Worm (Caenorhabditis elegans) whole organism, young adult: ENCODE results near the gene nmt-1.

ENCODE experiments used
- B0019.2 ChIP-seq: fragments of 200-800 bp; sonication (Bioruptor generic); conservative IDR thresholded peaks from 2 replicates; pipeline ENCODE4 v1.3.6; 2022; ENCODE audit warnings: missing genetic modification reagents, missing genetic modification characterization, missing compliant biosample characterization
- B0261.1 ChIP-seq: sonication (generic microtip); optimal IDR thresholded peaks from 2 replicates; lab custom pipeline; 2016; ENCODE audit warnings: mild to moderate bottlenecking, missing genetic modification characterization, moderate library complexity, missing compliant biosample characterization
- C06A6.2 ChIP-seq: fragments of 200-800 bp; sonication (Bioruptor generic); conservative IDR thresholded peaks from 2 replicates; pipeline ENCODE4 v1.3.6; 2022; ENCODE audit warnings: missing genetic modification characterization, missing compliant biosample characterization
- F37B4.10 ChIP-seq: fragments of 200-800 bp; sonication (Bioruptor generic); IDR thresholded peaks from 2 replicates; pipeline ENCODE4 v1.3.6; 2022; ENCODE audit warnings: missing genetic modification characterization, missing compliant biosample characterization
- F49E8.2 ChIP-seq: sonication (generic microtip); optimal IDR thresholded peaks from 3 replicates; lab custom pipeline; 2017; ENCODE audit warnings: missing genetic modification characterization, mild to moderate bottlenecking, missing compliant biosample characterization, antibody characterized with exemption, moderate library complexity; ENCODE audit not compliant: insufficient read depth
- F57A8.1 ChIP-seq: fragments of 200-800 bp; sonication (Bioruptor generic); optimal IDR thresholded peaks from 2 replicates; lab custom pipeline; 2018; ENCODE audit warnings: mild to moderate bottlenecking, missing genetic modification characterization, moderate library complexity, missing compliant biosample characterization
- F57C9.4 ChIP-seq: sonication (generic microtip); optimal IDR thresholded peaks from 2 replicates; lab custom pipeline; 2017; ENCODE audit warnings: mild to moderate bottlenecking, missing genetic modification characterization, missing compliant biosample characterization
- T26A5.8 ChIP-seq: sonication (generic microtip); optimal IDR thresholded peaks from 2 replicates; lab custom pipeline; 2016; ENCODE audit warnings: missing genetic modification characterization, missing compliant biosample characterization
- Y53G8AR.9 ChIP-seq: fragments of 200-800 bp; sonication (Bioruptor generic); conservative IDR thresholded peaks from 2 replicates; pipeline ENCODE4 v1.3.6; 2022; ENCODE audit warnings: missing genetic modification reagents, missing genetic modification characterization, missing compliant biosample characterization
- Y79H2A.3 ChIP-seq: fragments of 200-800 bp; sonication (Bioruptor generic); conservative IDR thresholded peaks from 2 replicates; pipeline ENCODE4 v1.3.6; 2022; ENCODE audit warnings: missing genetic modification reagents, missing genetic modification characterization, missing compliant biosample characterization
- ZK185.1 ChIP-seq: sonication (generic microtip); optimal IDR thresholded peaks from 2 replicates; lab custom pipeline; 2016; ENCODE audit warnings: mild to moderate bottlenecking, missing genetic modification characterization, missing compliant biosample characterization; ENCODE audit not compliant: poor library complexity, severe bottlenecking
- ama-1 ChIP-seq, 3 experiments: fragments of 150-350 bp in 1 of 3; sonication (generic microtip) in 2 of 3; optimal IDR thresholded peaks; 2 replicates each; lab custom pipeline; 2014 to 2018; ENCODE audit warnings: missing biosample characterization in 2 of 3, missing genetic modification characterization in 2 of 3, missing genetic modification reagents in 2 of 3
- die-1 ChIP-seq: sonication (generic microtip); optimal IDR thresholded peaks from 2 replicates; lab custom pipeline; 2016; ENCODE audit warnings: missing genotype, mild to moderate bottlenecking, missing genetic modification characterization, missing compliant biosample characterization
- dpl-1 ChIP-seq: fragments of 150-350 bp; optimal IDR thresholded peaks from 2 replicates; lab custom pipeline; 2014; ENCODE audit warnings: missing biosample characterization, missing genetic modification reagents, missing genetic modification characterization
- ekl-4 ChIP-seq: fragments of 200-800 bp; sonication (Bioruptor generic); IDR thresholded peaks from 2 replicates; pipeline ENCODE4 v1.3.6; 2022; ENCODE audit warnings: missing genetic modification reagents, missing genetic modification characterization, missing compliant biosample characterization
- fkh-3 ChIP-seq: sonication (generic microtip); optimal IDR thresholded peaks from 2 replicates; lab custom pipeline; 2016; ENCODE audit warnings: mild to moderate bottlenecking, missing genetic modification characterization, missing compliant biosample characterization
- him-1 ChIP-seq: sonication (generic microtip); optimal IDR thresholded peaks from 2 replicates; lab custom pipeline; 2016; ENCODE audit warnings: missing genotype, missing genetic modification reagents, missing genetic modification characterization, missing compliant biosample characterization
- hlh-12 ChIP-seq: sonication (generic microtip); optimal IDR thresholded peaks from 2 replicates; lab custom pipeline; 2016; ENCODE audit warnings: missing genetic modification characterization, missing compliant biosample characterization
- hmg-1.2 ChIP-seq: fragments of 200-800 bp; sonication (Bioruptor generic); IDR thresholded peaks from 2 replicates; pipeline ENCODE4 v1.3.6; 2022; ENCODE audit warnings: missing genetic modification reagents, missing genetic modification characterization, missing compliant biosample characterization
- lin-35 ChIP-seq, 3 experiments: fragments of 150-350 bp in 2 of 3; sonication (generic microtip) in 1 of 3; optimal IDR thresholded peaks; 2 replicates each; lab custom pipeline; 2014 to 2018; ENCODE audit warnings: missing biosample characterization in 3 of 3, missing genetic modification characterization in 3 of 3, missing genetic modification reagents in 3 of 3
- madf-6 ChIP-seq: fragments of 200-800 bp; sonication (Bioruptor generic); IDR thresholded peaks from 2 replicates; pipeline ENCODE4 v1.3.6; 2022; ENCODE audit warnings: missing genetic modification reagents, missing genetic modification characterization, missing compliant biosample characterization
- madf-8 ChIP-seq: fragments of 200-800 bp; sonication (Bioruptor generic); conservative IDR thresholded peaks from 2 replicates; pipeline ENCODE4 v1.3.6; 2022; ENCODE audit warnings: missing genetic modification reagents, missing genetic modification characterization, missing compliant biosample characterization
- mel-28 ChIP-seq: sonication (generic microtip); optimal IDR thresholded peaks from 2 replicates; lab custom pipeline; 2016; ENCODE audit warnings: borderline replicate concordance, mild to moderate bottlenecking, missing genetic modification characterization, missing compliant biosample characterization
- mes-4 ChIP-seq: sonication (generic microtip); optimal IDR thresholded peaks from 2 replicates; lab custom pipeline; 2016; ENCODE audit warnings: missing genotype, missing genetic modification characterization, missing compliant biosample characterization
- mxl-1 ChIP-seq: sonication (generic microtip); optimal IDR thresholded peaks from 2 replicates; lab custom pipeline; 2016; ENCODE audit warnings: missing genetic modification characterization, missing compliant biosample characterization
- nhr-80 ChIP-seq: sonication (generic microtip); optimal IDR thresholded peaks from 2 replicates; lab custom pipeline; 2016; ENCODE audit warnings: missing genetic modification characterization, missing compliant biosample characterization
- nhr-90 ChIP-seq: sonication (generic microtip); optimal IDR thresholded peaks from 2 replicates; lab custom pipeline; 2016; ENCODE audit warnings: missing genotype, mild to moderate bottlenecking, missing genetic modification characterization, missing compliant biosample characterization
- rpc-1 ChIP-seq, 2 experiments: fragments of 150-350 bp in 1 of 2; sonication (generic microtip) in 1 of 2; optimal IDR thresholded peaks; 2 replicates each; lab custom pipeline; 2014 to 2018; ENCODE audit warnings: missing biosample characterization in 1 of 2, missing genetic modification characterization in 1 of 2, missing genetic modification reagents in 1 of 2, missing genotype in 1 of 2
- snpc-1.3 ChIP-seq: sonication (generic microtip); optimal IDR thresholded peaks from 2 replicates; lab custom pipeline; 2017; ENCODE audit warnings: missing genetic modification characterization, mild to moderate bottlenecking, missing compliant biosample characterization, antibody characterized with exemption, moderate library complexity, missing genotype, missing genetic modification reagents; ENCODE audit not compliant: insufficient read depth
- somi-1 ChIP-seq: fragments of 200-800 bp; sonication (Bioruptor generic); optimal IDR thresholded peaks from 2 replicates; lab custom pipeline; 2018; ENCODE audit warnings: mild to moderate bottlenecking, missing genetic modification characterization, missing compliant biosample characterization
- sptf-2 ChIP-seq: fragments of 200-800 bp; sonication (Bioruptor generic); optimal IDR thresholded peaks from 2 replicates; lab custom pipeline; 2018; ENCODE audit warnings: mild to moderate bottlenecking, missing genetic modification characterization, missing compliant biosample characterization
- xnd-1 ChIP-seq: sonication (generic microtip); optimal IDR thresholded peaks from 2 replicates; lab custom pipeline; 2016; ENCODE audit warnings: missing genotype, missing genetic modification reagents, missing genetic modification characterization, missing compliant biosample characterization

nmt-1 gene

DNA sequence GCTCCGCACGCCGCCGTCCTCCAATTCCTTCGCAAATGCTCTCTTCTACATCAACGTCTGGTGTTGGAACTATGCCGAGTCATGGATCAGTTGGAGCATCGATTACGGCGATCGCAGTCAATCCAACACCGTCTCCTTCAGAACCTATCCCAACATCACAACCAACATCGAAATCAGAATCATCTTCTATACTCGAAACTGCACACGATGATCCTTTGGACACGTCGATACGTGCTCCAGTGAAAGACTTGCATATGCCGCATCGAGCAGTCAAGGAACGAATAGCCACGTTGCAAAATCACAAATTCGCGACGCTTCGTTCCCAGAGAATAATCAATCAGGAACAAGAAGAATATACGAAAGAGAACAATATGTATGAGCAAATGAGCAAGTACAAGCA is 4.9 kb upstream of the nmt-1 start:
- TF ChIP-seq lin-35 (GFP tag; optimal IDR thresholded peaks at IDR 0.05; lab: Kevin White, UChicago): no peak
- no peak for TF ChIP-seq F57C9.4 (tag; lab: Kevin White, UChicago)
- no peak for TF ChIP-seq sptf-2 (GFP tag; lab: Kevin White, UChicago)
- TF ChIP-seq F37B4.10 (GFP tag; lab: Robert Waterston, UW): no peak
- no peak for TF ChIP-seq xnd-1 (tag; lab: Kevin White, UChicago)
- no peak for TF ChIP-seq hmg-1.2
- TF ChIP-seq T26A5.8 (tag; lab: Kevin White, UChicago): no peak
- TF ChIP-seq mes-4 (tag; lab: Kevin White, UChicago): no peak
- no peak for TF ChIP-seq somi-1
- no peak for TF ChIP-seq madf-6 (GFP tag; lab: Robert Waterston, UW)
- TF ChIP-seq ZK185.1 (tag; lab: Kevin White, UChicago): no peak
- TF ChIP-seq B0019.2 (GFP tag; lab: Robert Waterston, UW): no peak

DNA sequence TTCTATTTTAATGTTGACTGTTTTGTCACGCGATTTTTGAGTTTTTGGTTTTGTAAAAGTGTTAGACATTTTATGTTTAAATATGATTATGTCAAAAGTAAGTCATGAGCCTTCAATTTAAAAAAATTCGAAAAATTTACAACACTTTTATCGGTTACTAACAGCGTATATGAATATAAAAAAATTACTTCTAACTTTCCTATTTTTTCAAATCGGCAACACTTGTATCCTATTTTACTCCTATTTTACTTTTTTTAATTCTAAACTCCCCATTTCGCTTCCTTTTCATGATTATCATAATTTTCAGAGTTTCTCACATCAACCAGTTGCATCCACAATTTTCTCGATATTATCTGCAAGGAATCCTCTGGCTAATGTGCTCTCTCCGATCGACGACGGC is 2.2 kb upstream of the nmt-1 start, which contains the start of gene kin-18:
TSS of gene kin-18 (plus strand) at position 301 of the 400 bp plus-strand sequence.
- no peak for TF ChIP-seq F57A8.1 (GFP tag; lab: Kevin White, UChicago)
- no peak for TF ChIP-seq B0261.1
- no peak for TF ChIP-seq dpl-1 (GFP tag; lab: Kevin White, UChicago)
- no peak for TF ChIP-seq F49E8.2 (tag; lab: Kevin White, UChicago)
- TF ChIP-seq hlh-12 (tag; lab: Kevin White, UChicago): no peak
- no peak for TF ChIP-seq mxl-1 (tag; lab: Kevin White, UChicago)
- TF ChIP-seq mes-4 (tag; lab: Kevin White, UChicago): no peak
- no peak for TF ChIP-seq rpc-1 (optimal IDR thresholded peaks at IDR 0.05; lab: Kevin White, UChicago)
- no peak for TF ChIP-seq rpc-1 (tag; optimal IDR thresholded peaks at IDR 0.05; lab: Kevin White, UChicago)
- TF ChIP-seq ekl-4 (GFP tag; lab: Robert Waterston, UW): no peak
- TF ChIP-seq C06A6.2 (GFP tag; lab: Robert Waterston, UW): no peak
- TF ChIP-seq Y53G8AR.9: no peak
- no peak for TF ChIP-seq snpc-1.3 (tag; lab: Kevin White, UChicago)
- TF ChIP-seq, all 124 proteins: peak for 0

DNA sequence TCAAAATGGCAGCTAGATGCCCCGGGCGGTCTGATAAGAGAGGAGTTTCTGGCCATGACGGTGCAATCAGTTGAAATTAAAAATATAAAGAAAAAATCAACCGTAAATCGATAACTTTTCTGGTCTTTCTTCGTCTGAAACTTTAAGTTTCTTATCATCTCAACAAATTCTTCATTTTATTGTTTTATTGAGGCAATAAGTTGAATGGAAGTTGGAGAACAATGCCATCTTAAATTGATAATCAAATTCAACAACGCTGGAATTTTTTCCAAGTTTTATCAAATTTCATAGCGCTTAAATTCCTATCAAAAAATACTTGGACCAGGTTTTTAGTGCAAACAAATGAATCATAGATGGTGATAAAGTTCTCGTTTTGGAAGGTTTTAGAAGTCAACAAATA is 850 bp upstream of the nmt-1 start:
- peak; percentile 84 for TF ChIP-seq nhr-80
- no peak for TF ChIP-seq dpl-1 (GFP tag; lab: Kevin White, UChicago)

DNA sequence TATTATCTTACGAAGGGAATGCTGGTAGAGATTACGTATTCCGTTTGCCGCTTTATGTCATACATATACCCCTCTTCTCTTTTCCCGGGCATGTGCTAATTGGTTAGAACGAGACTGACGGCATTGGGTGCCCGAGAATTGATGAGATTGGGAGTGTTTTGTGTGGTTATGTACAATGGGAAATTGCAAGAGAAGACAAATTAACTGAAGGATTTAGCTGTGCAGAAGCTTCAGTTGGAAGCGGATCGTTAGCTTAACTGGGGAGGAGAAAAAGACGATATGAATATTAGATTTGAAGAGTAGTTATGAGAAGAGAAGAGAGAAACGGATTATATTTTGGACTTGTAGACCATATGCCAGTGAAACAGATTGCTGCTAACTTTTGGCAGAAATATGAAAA is 5.9 kb downstream of the nmt-1 start:
- no peak for TF ChIP-seq sptf-2 (GFP tag; lab: Kevin White, UChicago)
- no peak for TF ChIP-seq dpl-1 (GFP tag; lab: Kevin White, UChicago)
- no peak for TF ChIP-seq mel-28 (tag; lab: Kevin White, UChicago)
- no peak for TF ChIP-seq him-1
- TF ChIP-seq nhr-90: no peak
- TF ChIP-seq ama-1 (optimal IDR thresholded peaks at IDR 0.05; lab: Kevin White, UChicago): no peak
- TF ChIP-seq ama-1 (GFP tag; optimal IDR thresholded peaks at IDR 0.05; lab: Kevin White, UChicago): no peak
- no peak for TF ChIP-seq fkh-3
- TF ChIP-seq madf-8: no peak
- TF ChIP-seq die-1 (tag; lab: Kevin White, UChicago): no peak
- TF ChIP-seq mes-4 (tag; lab: Kevin White, UChicago): no peak

DNA sequence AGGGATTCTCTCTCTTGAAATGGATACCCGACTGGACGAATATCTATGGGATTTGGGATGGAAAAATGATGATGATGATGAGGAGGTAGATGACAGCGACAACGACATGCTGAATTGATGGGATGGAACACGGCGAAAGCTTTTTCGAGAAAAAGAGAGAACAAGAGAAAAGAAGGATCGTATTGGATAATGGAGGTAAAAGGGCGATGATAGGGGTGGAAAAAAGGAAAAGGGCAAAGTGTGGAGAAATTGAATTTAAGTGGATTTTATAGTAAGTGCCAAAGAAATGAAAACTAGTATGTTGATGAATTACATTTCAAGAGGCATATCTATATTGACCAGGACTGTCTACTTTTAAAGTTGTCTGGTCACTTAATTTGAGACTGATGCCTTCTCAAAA is 10.2 kb downstream of the nmt-1 start:
- no peak for TF ChIP-seq Y79H2A.3 (GFP tag; lab: Robert Waterston, UW)
